Worm (Caenorhabditis elegans): ENCODE data around the gene gpa-2.

DNA sequence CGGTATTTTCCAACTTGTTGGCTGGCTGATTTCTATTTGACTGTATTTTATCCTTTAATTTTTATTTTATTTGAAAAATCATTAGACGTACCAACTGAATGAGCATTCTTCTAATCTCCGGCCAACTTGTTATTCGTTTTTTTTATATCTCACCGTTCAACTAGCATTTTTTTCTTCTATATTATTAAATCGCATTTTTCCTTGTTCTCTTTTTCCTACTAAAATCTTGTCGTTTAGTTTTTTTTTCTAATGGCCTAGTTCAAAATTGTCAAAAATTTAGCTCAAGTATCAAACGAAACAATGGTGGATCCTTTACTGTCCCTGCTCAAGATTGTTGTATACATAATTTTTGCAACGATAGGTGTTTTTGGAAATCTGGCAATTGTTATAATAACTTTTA is 19.4 kb upstream of the gpa-2 start, which contains the start of gene srsx-22:
- TF ChIP-seq nhr-77 (tag; optimal IDR thresholded peaks at IDR 0.05) = no peak
- no peak for TF ChIP-seq unc-130 (tag; optimal IDR thresholded peaks at IDR 0.05)
- TF ChIP-seq skn-1 (tag; optimal IDR thresholded peaks at IDR 0.05) = no peak
- TF ChIP-seq ceh-82 (tag; optimal IDR thresholded peaks at IDR 0.05) = no peak
- TF ChIP-seq zag-1 (tag; optimal IDR thresholded peaks at IDR 0.05) = no peak
- TF ChIP-seq pqm-1 (tag; optimal IDR thresholded peaks at IDR 0.05) = no peak
- TF ChIP-seq lsy-2 (tag; optimal IDR thresholded peaks at IDR 0.05) = no peak
- TF ChIP-seq lin-13 (GFP tag; optimal IDR thresholded peaks at IDR 0.05) = no peak
- no peak for TF ChIP-seq elt-3 (tag; optimal IDR thresholded peaks at IDR 0.05)
- TF ChIP-seq mep-1 (tag; optimal IDR thresholded peaks at IDR 0.05) = no peak
- TF ChIP-seq unc-30 (tag; optimal IDR thresholded peaks at IDR 0.05) = no peak
- TF ChIP-seq lin-35 (GFP tag; optimal IDR thresholded peaks at IDR 0.05) = no peak

All from whole organism, L1 larva.